Fruit fly (Drosophila melanogaster) Kc167 (cell line): ENCODE data around the gene Trxr1.

Experiments used
- h ChIP-seq: fragments of >200 bp; optimal IDR thresholded peaks from 3 replicates; lab custom pipeline; 2018; ENCODE audit warnings: missing external identifiers
- insv ChIP-seq: fragments of >200 bp; optimal IDR thresholded peaks from 3 replicates; lab custom pipeline; 2018; ENCODE audit warnings: missing external identifiers

DNA sequence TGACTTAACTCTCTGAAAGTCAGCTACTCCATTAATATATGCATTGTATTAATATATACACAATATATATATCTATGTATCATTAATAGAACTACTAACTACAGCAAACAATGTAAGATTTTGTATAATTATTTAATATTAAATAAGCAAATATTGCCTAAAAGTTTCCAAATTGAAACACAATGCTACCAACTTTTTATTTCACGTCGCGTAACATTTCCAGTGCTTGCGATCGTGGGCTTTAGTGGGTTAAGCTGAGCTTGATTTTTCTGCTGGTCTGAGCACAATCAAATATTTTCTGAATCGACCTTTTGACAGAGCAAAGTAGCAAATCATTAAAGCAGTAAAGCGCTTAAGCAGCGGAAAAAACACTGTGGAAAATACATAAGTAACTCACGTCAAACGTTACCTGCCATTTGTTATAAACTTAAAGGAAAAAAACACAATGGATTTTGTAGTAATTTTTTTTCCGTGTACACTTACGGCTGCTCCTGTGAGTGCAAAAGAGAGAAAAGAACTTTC, 16.0 kb downstream of the Trxr1 start:
- no peak for TF ChIP-seq h
- no peak for TF ChIP-seq insv (lab: Kevin White, UChicago)
